Worm (Caenorhabditis elegans) whole organism, mixed stage, embryonic: Measurements from ENCODE around the gene Y65A5A.24.

Source experiments
- blmp-1 ChIP-seq: fragments of 150-350 bp; optimal IDR thresholded peaks from 2 replicates; lab custom pipeline; 2014; ENCODE audit warnings: missing biosample characterization, missing genetic modification characterization
- elt-1 ChIP-seq: sonication (generic microtip); optimal IDR thresholded peaks from 2 replicates; lab custom pipeline; 2017; ENCODE audit warnings: missing genetic modification characterization, mild to moderate bottlenecking, missing compliant biosample characterization, antibody characterized with exemption, moderate library complexity, borderline replicate concordance; ENCODE audit not compliant: insufficient read depth
- ham-2 ChIP-seq: fragments of 200-800 bp; sonication (Bioruptor generic); optimal IDR thresholded peaks from 2 replicates; lab custom pipeline; 2018; ENCODE audit warnings: mild to moderate bottlenecking, missing genetic modification characterization, missing compliant biosample characterization
- hlh-1 ChIP-seq: fragments of 150-350 bp; optimal IDR thresholded peaks from 2 replicates; lab custom pipeline; 2014; ENCODE audit warnings: missing biosample characterization, missing genetic modification reagents, missing genetic modification characterization
- nhr-237 ChIP-seq: fragments of 150-350 bp; optimal IDR thresholded peaks from 2 replicates; lab custom pipeline; 2014; ENCODE audit warnings: missing biosample characterization, missing genetic modification characterization
- nhr-28 ChIP-seq: fragments of 150-350 bp; optimal IDR thresholded peaks from 2 replicates; lab custom pipeline; 2014; ENCODE audit warnings: missing biosample characterization, missing genetic modification characterization
- sptf-1 ChIP-seq: sonication (generic microtip); optimal IDR thresholded peaks from 2 replicates; lab custom pipeline; 2017; ENCODE audit warnings: mild to moderate bottlenecking, missing genetic modification characterization, moderate library complexity, missing compliant biosample characterization
- tbx-8 ChIP-seq: fragments of 200-800 bp; sonication (Bioruptor generic); optimal IDR thresholded peaks from 2 replicates; lab custom pipeline; 2018; ENCODE audit warnings: mild to moderate bottlenecking, missing genetic modification characterization, moderate library complexity, missing compliant biosample characterization
- unc-39 ChIP-seq: fragments of 150-350 bp; optimal IDR thresholded peaks from 2 replicates; lab custom pipeline; 2014; ENCODE audit warnings: missing biosample characterization, missing genetic modification characterization
- unc-62 ChIP-seq: fragments of 150-350 bp; optimal IDR thresholded peaks from 2 replicates; lab custom pipeline; 2014; ENCODE audit warnings: missing biosample characterization, missing genetic modification reagents, missing genetic modification characterization
- zip-8 ChIP-seq: fragments of 150-350 bp; optimal IDR thresholded peaks from 2 replicates; lab custom pipeline; 2014; ENCODE audit warnings: missing biosample characterization, missing genetic modification characterization

DNA sequence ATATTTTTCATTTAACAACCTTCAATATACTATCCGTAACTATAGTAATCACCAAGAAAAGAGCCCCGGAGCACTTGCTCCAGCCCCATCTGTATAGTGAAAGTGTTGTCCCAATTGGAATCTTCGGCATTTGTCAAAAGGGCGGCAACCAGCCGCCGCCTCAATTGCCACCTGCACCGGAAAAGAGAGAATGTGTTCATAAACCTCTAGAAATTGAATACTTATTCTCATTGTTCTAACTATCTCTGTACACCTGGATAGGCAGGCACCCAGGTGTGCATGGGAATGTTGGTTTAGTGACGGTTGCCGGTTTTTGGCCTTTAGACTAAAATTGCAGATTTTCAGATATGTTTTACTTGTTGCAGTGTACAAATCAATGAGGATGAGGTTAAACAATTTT, 15.8 kb upstream of the Y65A5A.24 start:
- TF ChIP-seq ham-2 (GFP tag; lab: Kevin White, UChicago) = no peak
- TF ChIP-seq nhr-28 = no peak
- TF ChIP-seq unc-62 = no peak
- no peak for TF ChIP-seq nhr-237 (tag; lab: Kevin White, UChicago)
- no peak for TF ChIP-seq sptf-1 (tag; lab: Kevin White, UChicago)
- no peak for TF ChIP-seq elt-1 (tag; lab: Kevin White, UChicago)
- no peak for TF ChIP-seq tbx-8
- no peak for TF ChIP-seq blmp-1 (tag; lab: Kevin White, UChicago)
- no peak for TF ChIP-seq hlh-1
- TF ChIP-seq zip-8 (tag; lab: Kevin White, UChicago) = no peak
- TF ChIP-seq unc-39 = no peak
